Worm (Caenorhabditis elegans) whole organism, L4 larva: Measurements from ENCODE around the gene snfc-5.

Experiments used
- F10B5.3 ChIP-seq: sonication (generic microtip); optimal IDR thresholded peaks from 2 replicates; lab custom pipeline; 2016; ENCODE audit warnings: mild to moderate bottlenecking, missing genetic modification characterization, missing compliant biosample characterization
- F26F4.8 ChIP-seq: fragments of 200-800 bp; sonication (Bioruptor generic); conservative IDR thresholded peaks from 2 replicates; pipeline ENCODE4 v1.3.6; 2022; ENCODE audit warnings: missing genetic modification characterization, missing compliant biosample characterization
- F37D6.2 ChIP-seq: sonication (generic microtip); optimal IDR thresholded peaks from 2 replicates; lab custom pipeline; 2016; ENCODE audit warnings: mild to moderate bottlenecking, missing genetic modification characterization, missing compliant biosample characterization
- F49E8.2 ChIP-seq: sonication (generic microtip); optimal IDR thresholded peaks from 2 replicates; lab custom pipeline; 2016; ENCODE audit warnings: missing compliant biosample characterization, mild to moderate bottlenecking, missing genetic modification characterization, borderline replicate concordance
- T20F7.1 ChIP-seq: fragments of 200-800 bp; sonication (Bioruptor generic); optimal IDR thresholded peaks from 2 replicates; lab custom pipeline; 2018; ENCODE audit warnings: mild to moderate bottlenecking, missing genetic modification characterization, missing compliant biosample characterization
- Y105C5A.15 ChIP-seq: fragments of 200-800 bp; sonication (Bioruptor generic); IDR thresholded peaks from 2 replicates; pipeline ENCODE4 v1.3.6; 2022; ENCODE audit warnings: missing genetic modification characterization, missing compliant biosample characterization
- Y48G9A.11 ChIP-seq: fragments of 200-800 bp; sonication (Bioruptor generic); IDR thresholded peaks from 2 replicates; pipeline ENCODE4 v1.3.6; 2022; ENCODE audit warnings: missing genetic modification reagents, missing genetic modification characterization, missing compliant biosample characterization
- Y75B8A.6 ChIP-seq: fragments of 200-800 bp; sonication (Bioruptor generic); IDR thresholded peaks from 2 replicates; pipeline ENCODE4 v1.3.6; 2022; ENCODE audit warnings: missing genetic modification reagents, missing genetic modification characterization, missing compliant biosample characterization
- aly-2 ChIP-seq: sonication (generic microtip); optimal IDR thresholded peaks from 2 replicates; lab custom pipeline; 2018; ENCODE audit warnings: missing biosample characterization, missing genetic modification characterization
- attf-4 ChIP-seq: sonication (generic microtip); optimal IDR thresholded peaks from 3 replicates; lab custom pipeline; 2017; ENCODE audit warnings: missing biosample characterization, missing genetic modification characterization
- ceh-28 ChIP-seq: fragments of 150-350 bp; optimal IDR thresholded peaks from 2 replicates; lab custom pipeline; 2014; ENCODE audit warnings: missing biosample characterization, missing genetic modification reagents, missing genetic modification characterization
- ceh-32 ChIP-seq: sonication (generic microtip); optimal IDR thresholded peaks from 2 replicates; lab custom pipeline; 2016; ENCODE audit warnings: mild to moderate bottlenecking, missing genetic modification characterization, missing compliant biosample characterization; ENCODE audit not compliant: poor library complexity
- ceh-62 ChIP-seq: sonication (generic microtip); optimal IDR thresholded peaks from 2 replicates; lab custom pipeline; 2017; ENCODE audit warnings: missing biosample characterization, missing genetic modification characterization
- ceh-82 ChIP-seq: sonication (generic microtip); optimal IDR thresholded peaks from 2 replicates; lab custom pipeline; 2017; ENCODE audit warnings: missing biosample characterization, missing genetic modification characterization
- ces-1 ChIP-seq: fragments of 150-350 bp; sonication (generic microtip); optimal IDR thresholded peaks from 4 replicates; lab custom pipeline; 2014; ENCODE audit warnings: missing biosample characterization, missing genetic modification reagents, missing genetic modification characterization
- cey-2 ChIP-seq: sonication (generic microtip); optimal IDR thresholded peaks from 3 replicates; lab custom pipeline; 2017; ENCODE audit warnings: missing genetic modification characterization, mild to moderate bottlenecking, missing compliant biosample characterization, antibody characterized with exemption, borderline replicate concordance; ENCODE audit not compliant: insufficient read depth
- daf-12 ChIP-seq: fragments of 150-350 bp; optimal IDR thresholded peaks from 2 replicates; lab custom pipeline; 2014; ENCODE audit warnings: missing biosample characterization, missing genetic modification reagents, missing genetic modification characterization
- daf-16 ChIP-seq, 3 experiments: sonication (generic microtip); optimal IDR thresholded peaks; 2 replicates each; lab custom pipeline; 2016 to 2017; ENCODE audit warnings: missing genetic modification characterization in 3 of 3, missing genetic modification reagents in 3 of 3, mild to moderate bottlenecking in 2 of 3, missing compliant biosample characterization in 2 of 3, missing biosample characterization in 1 of 3, moderate library complexity in 1 of 3
- daf-19 ChIP-seq: fragments of 200-800 bp; sonication (Bioruptor generic); conservative IDR thresholded peaks from 2 replicates; pipeline ENCODE4 v1.3.6; 2022; ENCODE audit warnings: missing genetic modification characterization, missing compliant biosample characterization
- dve-1 ChIP-seq: sonication (generic microtip); optimal IDR thresholded peaks from 2 replicates; lab custom pipeline; 2017; ENCODE audit warnings: antibody characterized with exemption, mild to moderate bottlenecking, missing genetic modification characterization, missing compliant biosample characterization; ENCODE audit not compliant: insufficient read depth
- egl-27 ChIP-seq: sonication (generic microtip); optimal IDR thresholded peaks from 3 replicates; lab custom pipeline; 2017; ENCODE audit warnings: missing biosample characterization, missing genetic modification reagents, missing genetic modification characterization
- egl-43 ChIP-seq: fragments of 200-800 bp; sonication (Bioruptor generic); IDR thresholded peaks from 2 replicates; pipeline ENCODE4 v1.3.6; 2022; ENCODE audit warnings: missing genetic modification reagents, missing genetic modification characterization, missing compliant biosample characterization
- hif-1 ChIP-seq, 2 experiments: sonication (generic microtip); optimal IDR thresholded peaks; 2 replicates each; lab custom pipeline; 2016 to 2017; ENCODE audit warnings: missing compliant biosample characterization in 2 of 2, missing genetic modification characterization in 2 of 2, missing genetic modification reagents in 2 of 2, missing genotype in 2 of 2, mild to moderate bottlenecking in 1 of 2
- hlh-11 ChIP-seq: fragments of 200-800 bp; sonication (Bioruptor generic); optimal IDR thresholded peaks from 2 replicates; lab custom pipeline; 2018; ENCODE audit warnings: mild to moderate bottlenecking, missing genetic modification characterization, missing compliant biosample characterization
- hlh-30 ChIP-seq: sonication (generic microtip); optimal IDR thresholded peaks from 2 replicates; lab custom pipeline; 2017; ENCODE audit warnings: antibody characterized with exemption, mild to moderate bottlenecking, missing genetic modification characterization, missing compliant biosample characterization; ENCODE audit not compliant: insufficient read depth
- jun-1 ChIP-seq: fragments of 150-350 bp; optimal IDR thresholded peaks from 2 replicates; lab custom pipeline; 2014; ENCODE audit warnings: missing biosample characterization, missing genetic modification reagents, missing genetic modification characterization
- lim-7 ChIP-seq: fragments of 200-800 bp; sonication (Bioruptor generic); IDR thresholded peaks from 2 replicates; pipeline ENCODE4 v1.3.6; 2022; ENCODE audit warnings: missing genetic modification characterization, missing compliant biosample characterization
- lin-13 ChIP-seq: fragments of 150-350 bp; optimal IDR thresholded peaks from 2 replicates; lab custom pipeline; 2014; ENCODE audit warnings: missing biosample characterization, missing genetic modification reagents, missing genetic modification characterization
- lin-15B ChIP-seq: fragments of 150-350 bp; sonication (generic microtip); optimal IDR thresholded peaks from 3 replicates; lab custom pipeline; 2014; ENCODE audit warnings: missing biosample characterization, missing genetic modification characterization
- lsy-2 ChIP-seq, 2 experiments: fragments of 150-350 bp in 1 of 2; sonication (generic microtip) in 1 of 2; optimal IDR thresholded peaks; 2 replicates each; lab custom pipeline; 2014 to 2017; ENCODE audit warnings: missing biosample characterization in 2 of 2, missing genetic modification characterization in 2 of 2
- mdl-1 ChIP-seq, 2 experiments: fragments of 150-350 bp in 1 of 2; sonication (generic microtip) in 1 of 2; optimal IDR thresholded peaks; 2 replicates each; lab custom pipeline; 2014 to 2017; ENCODE audit warnings: missing biosample characterization in 2 of 2, missing genetic modification characterization in 2 of 2
- mxl-2 ChIP-seq: fragments of 200-800 bp; sonication (Bioruptor generic); conservative IDR thresholded peaks from 2 replicates; pipeline ENCODE4 v1.3.6; 2022; ENCODE audit warnings: missing genetic modification reagents, missing genetic modification characterization, missing compliant biosample characterization
- mxl-3 ChIP-seq: fragments of 200-800 bp; sonication (Bioruptor generic); optimal IDR thresholded peaks from 2 replicates; lab custom pipeline; 2018; ENCODE audit warnings: mild to moderate bottlenecking, missing genetic modification characterization, missing compliant biosample characterization
- nhr-237 ChIP-seq: sonication (generic microtip); optimal IDR thresholded peaks from 2 replicates; lab custom pipeline; 2017; ENCODE audit warnings: missing biosample characterization, missing genetic modification characterization
- nhr-42 ChIP-seq: fragments of 200-800 bp; sonication (Bioruptor generic); IDR thresholded peaks from 2 replicates; pipeline ENCODE4 v1.3.6; 2022; ENCODE audit warnings: missing genetic modification characterization, missing compliant biosample characterization
- nhr-76 ChIP-seq: fragments of 150-350 bp; optimal IDR thresholded peaks from 2 replicates; lab custom pipeline; 2014; ENCODE audit warnings: missing biosample characterization, missing genetic modification characterization
- pha-4 ChIP-seq, 2 experiments: fragments of 150-350 bp in 1 of 2; fragments of 200-800 bp in 1 of 2; sonication (Bioruptor generic) in 1 of 2; IDR thresholded peaks in 1 of 2; optimal IDR thresholded peaks in 1 of 2; 2 replicates each; pipeline versions ENCODE4 v1.3.6 to Lab custom; 2014 to 2022; ENCODE audit warnings: missing genetic modification characterization in 2 of 2, missing genetic modification reagents in 2 of 2, missing biosample characterization in 1 of 2, missing compliant biosample characterization in 1 of 2
- php-3 ChIP-seq: fragments of 200-800 bp; sonication (Bioruptor generic); IDR thresholded peaks from 2 replicates; pipeline ENCODE4 v1.3.6; 2022; ENCODE audit warnings: missing genetic modification reagents, missing genetic modification characterization, missing compliant biosample characterization
- rbr-2 ChIP-seq: sonication (generic microtip); optimal IDR thresholded peaks from 2 replicates; lab custom pipeline; 2016; ENCODE audit warnings: missing genotype, missing genetic modification characterization, missing compliant biosample characterization
- saeg-2 ChIP-seq: fragments of 200-800 bp; sonication (Bioruptor generic); IDR thresholded peaks from 2 replicates; pipeline ENCODE4 v1.3.6; 2022; ENCODE audit warnings: missing genetic modification reagents, missing genetic modification characterization, missing compliant biosample characterization
- spr-1 ChIP-seq: sonication (generic microtip); optimal IDR thresholded peaks from 2 replicates; lab custom pipeline; 2016; ENCODE audit warnings: mild to moderate bottlenecking, missing genetic modification characterization, missing compliant biosample characterization
- spr-3 ChIP-seq: fragments of 200-800 bp; sonication (Bioruptor generic); optimal IDR thresholded peaks from 2 replicates; lab custom pipeline; 2018; ENCODE audit warnings: mild to moderate bottlenecking, missing genetic modification characterization, missing compliant biosample characterization
- tag-97 ChIP-seq: fragments of 200-800 bp; sonication (Bioruptor generic); IDR thresholded peaks from 2 replicates; pipeline ENCODE4 v1.3.6; 2022; ENCODE audit warnings: missing genetic modification characterization, missing compliant biosample characterization
- unc-130 ChIP-seq: sonication (generic microtip); optimal IDR thresholded peaks from 2 replicates; lab custom pipeline; 2016; ENCODE audit warnings: missing genetic modification reagents, missing genetic modification characterization, missing compliant biosample characterization
- unc-39 ChIP-seq: sonication (generic microtip); optimal IDR thresholded peaks from 2 replicates; lab custom pipeline; 2017; ENCODE audit warnings: missing biosample characterization, missing genetic modification characterization
- unc-62 ChIP-seq, 3 experiments: fragments of 150-350 bp in 1 of 3; sonication (generic microtip); optimal IDR thresholded peaks in 2 of 3; peaks in 1 of 3; 1 replicate in 1 of 3; 2 replicates in 2 of 3; lab custom pipeline; 2014 to 2017; ENCODE audit warnings: missing biosample characterization in 3 of 3, missing genetic modification characterization in 3 of 3, missing genetic modification reagents in 3 of 3, missing genotype in 1 of 3
- zfp-2 ChIP-seq: sonication (generic microtip); optimal IDR thresholded peaks from 2 replicates; lab custom pipeline; 2016; ENCODE audit warnings: mild to moderate bottlenecking, missing genetic modification characterization, missing compliant biosample characterization

Gene snfc-5

ce11 chrIII:4449357-4449756 is 44.8 kb downstream of the snfc-5 start (continued):
- TF ChIP-seq ceh-32 (tag; lab: Kevin White, UChicago): no peak
- TF ChIP-seq daf-19 (GFP tag; lab: Robert Waterston, UW): peak; percentile 46; the same call in 1 of the 2 replicates
- TF ChIP-seq mxl-2 (GFP tag; lab: Robert Waterston, UW): no peak
- TF ChIP-seq mdl-1 (tag; optimal IDR thresholded peaks at IDR 0.05; lab: Kevin White, UChicago): no peak
- peak; percentile 51 for TF ChIP-seq unc-130
- no peak for TF ChIP-seq Y48G9A.11 (GFP tag; lab: Robert Waterston, UW)
- no peak for TF ChIP-seq ces-1
- TF ChIP-seq nhr-42: no peak
- no peak for TF ChIP-seq unc-39 (tag; lab: Kevin White, UChicago)
- TF ChIP-seq F10B5.3 (tag; lab: Kevin White, UChicago): no peak
- no peak for TF ChIP-seq saeg-2 (GFP tag; lab: Robert Waterston, UW)
- TF ChIP-seq zfp-2 (tag; lab: Kevin White, UChicago): no peak
- no peak for TF ChIP-seq rbr-2
- TF ChIP-seq daf-12: no peak
- no peak for TF ChIP-seq lin-15B
- TF ChIP-seq Y105C5A.15 (GFP tag; lab: Robert Waterston, UW): no peak
- TF ChIP-seq dve-1 (tag; lab: Kevin White, UChicago): peak; percentile 44
- TF ChIP-seq lsy-2 (tag; optimal IDR thresholded peaks at IDR 0.05; lab: Kevin White, UChicago): no peak

DNA sequence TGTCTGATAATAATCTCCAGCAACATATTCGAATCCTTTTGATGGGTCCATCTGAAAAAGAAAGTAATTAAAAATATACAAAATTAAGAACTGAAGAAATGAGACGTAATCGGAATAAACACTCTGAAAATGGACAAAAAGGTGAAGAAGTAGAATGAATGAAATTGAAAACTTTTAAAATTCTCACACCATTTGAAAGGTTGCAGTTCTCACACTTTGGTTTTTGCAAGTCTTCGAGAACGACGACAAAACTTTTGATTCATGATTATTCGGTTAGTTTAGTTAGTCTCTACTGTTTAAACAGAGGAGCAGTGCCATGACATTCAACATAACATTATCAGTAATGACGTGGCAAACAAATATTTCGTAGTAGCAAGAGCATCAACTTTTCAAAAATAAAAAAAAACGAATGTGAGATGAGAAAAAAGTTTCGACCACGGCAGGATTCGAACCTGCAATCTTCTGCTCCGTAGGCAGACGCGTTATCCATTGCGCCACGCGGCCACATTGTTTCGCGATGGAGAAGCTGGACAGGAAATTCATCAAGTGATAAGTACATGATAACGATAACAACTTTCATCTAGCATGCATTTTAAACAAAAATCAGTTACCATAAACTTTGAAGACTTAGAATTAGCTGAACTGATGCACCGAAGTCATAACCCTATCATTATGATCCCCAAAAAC is 45.5 kb downstream of the snfc-5 start, which contains the start of gene ceh-43:
TSS of gene ceh-43 (minus strand) at position 51 of the 687 bp plus-strand sequence.
- TF ChIP-seq spr-1: no peak
- no peak for TF ChIP-seq aly-2 (tag; lab: Kevin White, UChicago)
- TF ChIP-seq F49E8.2 (tag; lab: Kevin White, UChicago): no peak
- no peak for TF ChIP-seq hlh-30 (tag; lab: Kevin White, UChicago)
- TF ChIP-seq F37D6.2 (tag; lab: Kevin White, UChicago): no peak
- no peak for TF ChIP-seq spr-3 (GFP tag; lab: Kevin White, UChicago)
- TF ChIP-seq daf-16 (GFP tag; optimal IDR thresholded peaks at IDR 0.05; lab: Kevin White, UChicago): peak in 1 of 2 experiments; percentile 64
- no peak for TF ChIP-seq daf-16 (tag; optimal IDR thresholded peaks at IDR 0.05; lab: Kevin White, UChicago)
- no peak for TF ChIP-seq ceh-62 (tag; lab: Kevin White, UChicago)
- no peak for TF ChIP-seq hif-1 (tag; optimal IDR thresholded peaks at IDR 0.05; lab: Kevin White, UChicago)
- TF ChIP-seq pha-4 (GFP tag; IDR thresholded peaks at IDR 0.05; lab: Robert Waterston, UW): peak; percentile 62; the same call in 1 of the 2 replicates
- TF ChIP-seq pha-4 (tag; optimal IDR thresholded peaks at IDR 0.05; lab: Kevin White, UChicago): no peak
- peak; percentile 72; the same call in 1 of the 2 replicates for TF ChIP-seq Y75B8A.6 (GFP tag; lab: Robert Waterston, UW)
- peak; percentile 59; the same call in 1 of the 2 replicates for TF ChIP-seq F26F4.8 (GFP tag; lab: Robert Waterston, UW)
- no peak for TF ChIP-seq F10B5.3 (tag; lab: Kevin White, UChicago)
- no peak for TF ChIP-seq mxl-3 (GFP tag; lab: Kevin White, UChicago)
- no peak for TF ChIP-seq php-3 (GFP tag; lab: Robert Waterston, UW)
- no peak for TF ChIP-seq unc-62 (GFP tag; optimal IDR thresholded peaks at IDR 0.05 in 1 of 2; lab: Kevin White, UChicago)
- TF ChIP-seq unc-62 (tag; optimal IDR thresholded peaks at IDR 0.05; lab: Kevin White, UChicago): no peak
- TF ChIP-seq T20F7.1 (GFP tag; lab: Kevin White, UChicago): no peak
- TF ChIP-seq hlh-11 (tag; lab: Kevin White, UChicago): no peak
- no peak for TF ChIP-seq ceh-82 (tag; lab: Kevin White, UChicago)
- no peak for TF ChIP-seq jun-1 (tag; lab: Kevin White, UChicago)
- TF ChIP-seq nhr-76 (tag; lab: Kevin White, UChicago): no peak
- TF ChIP-seq nhr-237 (tag; lab: Kevin White, UChicago): no peak
- no peak for TF ChIP-seq unc-39 (tag; lab: Kevin White, UChicago)
- TF ChIP-seq tag-97 (GFP tag; lab: Robert Waterston, UW): no peak
- no peak for TF ChIP-seq attf-4 (tag; lab: Kevin White, UChicago)
- no peak for TF ChIP-seq Y48G9A.11 (GFP tag; lab: Robert Waterston, UW)
- no peak for TF ChIP-seq cey-2 (tag; lab: Kevin White, UChicago)
- no peak for TF ChIP-seq ceh-28 (tag; lab: Kevin White, UChicago)
- TF ChIP-seq lin-13: no peak
- peak; percentile 74; the same call in 1 of the 2 replicates for TF ChIP-seq egl-43 (GFP tag; lab: Robert Waterston, UW)
- TF ChIP-seq lim-7 (GFP tag; lab: Robert Waterston, UW): peak; percentile 69
- TF ChIP-seq egl-27 (tag; lab: Kevin White, UChicago): no peak
